Worm (Caenorhabditis elegans): ENCODE results near the gene C32B5.15.
"Not testable (repeated sequence)": the region's sequence is repeated elsewhere in the genome, so short reads cannot be mapped to it uniquely, and the experiment has no call there.

DNA sequence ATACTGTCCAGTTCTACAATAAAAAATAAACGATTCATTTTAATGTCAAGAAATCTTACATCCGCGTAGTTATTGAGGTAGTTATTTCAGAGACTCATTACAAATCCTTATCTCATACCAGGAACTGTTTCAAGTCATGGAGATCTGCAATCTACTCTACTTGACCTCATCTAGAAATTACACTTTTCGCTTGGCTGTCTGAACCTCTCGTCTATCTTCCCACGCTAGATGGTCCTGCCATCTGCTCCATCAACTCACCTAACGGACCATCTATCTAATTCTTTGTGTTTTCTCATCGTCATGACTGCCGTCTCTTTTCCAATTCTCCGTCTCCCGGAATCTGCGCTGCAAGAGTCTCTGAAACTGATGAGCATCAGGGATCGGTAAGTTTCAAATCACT, 21.5 kb upstream of the C32B5.15 start, which contains the start of gene F45D11.7:
- TF ChIP-seq ceh-30 (tag; optimal IDR thresholded peaks at IDR 0.05); pros-1 (tag; optimal IDR thresholded peaks at IDR 0.05); nhr-11 (tag; optimal IDR thresholded peaks at IDR 0.05); lin-11 (tag; optimal IDR thresholded peaks at IDR 0.05); dve-1 (tag; optimal IDR thresholded peaks at IDR 0.05); ceh-31 (tag; optimal IDR thresholded peaks at IDR 0.05); ztf-16 (tag; optimal IDR thresholded peaks at IDR 0.05); ama-1 (optimal IDR thresholded peaks at IDR 0.05); C08G9.2 (tag; optimal IDR thresholded peaks at IDR 0.05); pat-9 (tag; optimal IDR thresholded peaks at IDR 0.05); F13H6.1 (tag; optimal IDR thresholded peaks at IDR 0.05); unc-86 (tag; optimal IDR thresholded peaks at IDR 0.05): not testable (repeated sequence)

Measured in whole organism, late embryonic.